Worm (Caenorhabditis elegans): ENCODE data around the gene B0034.7.

The B0034.7 gene

DNA sequence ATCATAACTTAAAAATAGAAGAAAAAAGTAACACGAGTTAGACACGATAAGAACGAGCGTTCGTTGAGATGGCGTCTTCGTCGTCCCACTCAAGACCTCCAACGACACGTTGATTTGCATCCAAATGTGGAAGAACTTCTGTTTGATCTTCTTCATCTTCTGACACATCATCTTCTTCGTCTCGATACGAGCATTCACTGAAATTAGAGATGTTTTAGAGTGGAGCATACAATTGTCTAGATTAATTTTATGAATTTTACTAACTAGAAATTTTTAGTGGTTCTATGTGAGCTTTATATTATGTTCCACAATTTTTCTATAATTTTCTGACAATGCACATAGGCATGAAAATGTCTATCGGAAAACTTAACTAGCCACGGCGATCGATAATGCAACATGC is 15.6 kb upstream of the B0034.7 start:
- TF ChIP-seq unc-62 (GFP tag; optimal IDR thresholded peaks at IDR 0.05): no peak

DNA sequence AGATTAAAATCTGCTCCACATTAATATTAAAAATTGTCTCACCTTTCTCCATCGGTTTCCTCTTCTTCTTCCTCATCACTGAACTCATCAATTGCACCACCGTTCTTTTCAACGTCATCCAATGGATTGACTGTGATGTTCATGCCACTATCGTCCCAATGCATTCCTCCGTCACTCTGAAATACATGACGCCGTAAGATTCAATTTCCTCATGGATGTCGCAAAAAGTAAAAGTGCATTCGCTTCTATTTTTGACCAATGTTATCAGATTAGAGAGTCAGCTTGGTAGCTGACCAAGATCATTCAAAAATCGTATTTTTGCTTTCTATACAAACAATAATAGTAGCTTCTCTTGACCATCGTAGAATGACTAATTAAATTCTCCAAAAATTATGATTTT is 15.0 kb upstream of the B0034.7 start:
- TF ChIP-seq unc-62 (GFP tag; optimal IDR thresholded peaks at IDR 0.05): no peak

DNA sequence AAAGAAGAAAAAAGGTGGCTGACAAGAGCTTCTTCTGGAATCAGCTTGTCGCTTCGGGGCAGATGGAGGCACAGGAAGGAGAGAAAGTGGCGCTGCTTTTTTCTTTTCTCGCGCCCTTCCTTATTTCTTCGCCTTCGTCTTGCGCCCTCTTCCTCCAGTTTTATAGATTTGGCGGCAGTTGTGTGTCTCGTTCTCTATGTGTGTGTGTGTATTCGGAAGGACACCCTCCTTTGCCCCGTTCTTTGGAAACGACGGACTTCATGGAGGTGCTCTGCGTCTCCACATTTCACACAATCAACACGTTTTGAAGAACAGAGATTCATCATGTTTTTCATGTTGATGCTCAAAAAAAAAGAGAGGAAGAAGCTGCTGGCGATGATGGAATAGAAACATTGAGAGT is 12.7 kb upstream of the B0034.7 start:
- TF ChIP-seq unc-62 (GFP tag; optimal IDR thresholded peaks at IDR 0.05): no peak

DNA sequence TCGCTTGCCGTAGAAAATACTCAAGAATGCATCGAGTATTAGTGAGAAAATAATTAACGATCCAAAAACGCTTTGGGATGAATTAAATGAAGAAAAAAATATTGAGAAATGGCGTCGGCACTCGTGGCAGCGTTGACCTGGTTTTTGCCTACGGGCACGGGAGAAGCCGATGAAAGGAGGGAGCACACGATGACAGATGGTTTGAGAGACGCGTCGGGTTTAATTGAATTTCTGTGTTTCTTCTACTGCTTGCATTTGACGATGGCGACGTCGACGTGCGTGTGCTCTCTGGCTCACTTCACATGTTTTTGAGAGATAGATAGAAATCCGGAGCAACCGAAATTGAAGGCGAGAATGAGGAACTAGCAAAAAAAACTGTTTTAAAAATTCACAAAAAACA is 10.8 kb upstream of the B0034.7 start:
- no peak for TF ChIP-seq unc-62 (GFP tag; optimal IDR thresholded peaks at IDR 0.05)

ce11 chrII:5951745-5952144 is 9.7 kb upstream of the B0034.7 start:
- TF ChIP-seq unc-62 (GFP tag; optimal IDR thresholded peaks at IDR 0.05): no peak

- TF ChIP-seq unc-62 (GFP tag; optimal IDR thresholded peaks at IDR 0.05): no peak
These were observed 9.2 kb upstream of the B0034.7 start for ce11 chrII:5952214-5952613.

DNA sequence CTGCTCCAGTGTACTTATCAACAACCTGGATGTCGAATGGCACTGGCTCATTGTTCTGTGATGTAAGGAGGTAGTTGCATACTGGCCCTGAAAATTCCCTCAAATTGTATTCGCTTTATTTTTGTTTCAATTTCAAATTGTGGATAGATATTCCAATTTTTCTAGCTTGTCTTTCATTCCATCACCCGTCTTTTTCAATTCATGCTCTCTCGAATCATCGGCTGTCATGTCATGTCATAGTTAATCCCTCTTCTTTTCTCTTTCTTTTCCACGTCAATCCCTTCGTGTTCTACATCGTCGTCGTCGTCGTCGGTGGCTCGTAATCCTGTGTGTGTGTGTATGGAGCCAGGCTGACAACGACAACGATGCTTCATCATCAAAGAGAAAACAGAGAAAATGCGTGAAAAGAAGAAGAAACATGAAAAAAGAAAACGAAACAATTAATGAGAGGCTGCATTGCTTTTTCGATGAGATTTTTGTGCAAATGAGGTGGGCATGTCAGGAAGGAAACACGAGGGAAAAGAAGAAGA is 5.7 kb upstream of the B0034.7 start:
- TF ChIP-seq unc-62 (GFP tag; optimal IDR thresholded peaks at IDR 0.05): no peak

DNA sequence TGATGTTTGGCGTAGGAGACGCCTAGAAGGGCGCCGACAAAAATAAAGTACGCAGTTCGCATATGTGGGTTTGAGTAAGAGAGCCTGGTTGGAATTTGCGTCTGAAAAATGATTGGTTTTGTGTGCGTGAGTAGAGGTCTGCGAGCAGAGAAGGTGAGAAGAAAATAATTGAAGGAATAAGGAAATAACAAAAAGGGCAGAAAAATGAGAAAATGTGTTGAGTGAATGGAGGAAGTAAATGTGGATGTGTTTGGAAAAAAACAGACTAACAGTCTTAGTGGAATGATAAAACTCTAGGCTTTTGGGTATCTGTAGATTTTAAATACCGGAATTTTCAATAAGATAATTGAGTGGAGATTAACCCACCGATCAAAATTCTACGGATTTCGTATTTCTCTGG is 4.8 kb upstream of the B0034.7 start, which contains the start of gene casy-1:
casy-1 (minus strand) TSS at position 101 of the 400 bp plus-strand sequence.
- no peak for TF ChIP-seq unc-62 (GFP tag; optimal IDR thresholded peaks at IDR 0.05)

- no peak for TF ChIP-seq unc-62 (GFP tag; optimal IDR thresholded peaks at IDR 0.05)
These were observed 3.5 kb upstream of the B0034.7 start for ce11 chrII:5957803-5958367.

DNA sequence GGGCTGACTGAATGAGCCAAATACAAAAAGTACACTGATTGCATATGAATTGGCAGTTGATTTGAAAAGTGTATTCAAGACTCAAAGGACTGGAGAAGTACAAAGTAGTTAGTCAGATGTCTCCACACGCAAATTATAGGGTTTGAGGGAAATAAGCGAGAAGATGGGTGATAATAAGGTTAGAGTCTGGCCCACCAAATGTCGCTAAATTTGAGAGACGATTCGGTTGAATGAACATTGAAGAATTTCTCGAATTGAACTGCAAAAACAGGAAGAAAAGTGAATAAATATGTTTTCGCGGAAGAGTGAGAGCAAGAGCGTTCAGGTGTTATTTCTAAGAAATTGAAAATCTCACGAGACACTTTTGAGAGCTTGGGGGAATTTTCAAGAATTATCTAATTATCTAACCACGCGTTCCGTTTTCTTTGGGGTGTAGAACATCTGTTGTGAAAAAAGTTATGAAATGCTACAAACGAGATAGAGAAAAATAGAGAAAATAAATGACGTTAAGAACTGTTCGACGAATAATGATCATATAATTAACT is 1.8 kb upstream of the B0034.7 start:
- no peak for TF ChIP-seq unc-62 (GFP tag; optimal IDR thresholded peaks at IDR 0.05)

DNA sequence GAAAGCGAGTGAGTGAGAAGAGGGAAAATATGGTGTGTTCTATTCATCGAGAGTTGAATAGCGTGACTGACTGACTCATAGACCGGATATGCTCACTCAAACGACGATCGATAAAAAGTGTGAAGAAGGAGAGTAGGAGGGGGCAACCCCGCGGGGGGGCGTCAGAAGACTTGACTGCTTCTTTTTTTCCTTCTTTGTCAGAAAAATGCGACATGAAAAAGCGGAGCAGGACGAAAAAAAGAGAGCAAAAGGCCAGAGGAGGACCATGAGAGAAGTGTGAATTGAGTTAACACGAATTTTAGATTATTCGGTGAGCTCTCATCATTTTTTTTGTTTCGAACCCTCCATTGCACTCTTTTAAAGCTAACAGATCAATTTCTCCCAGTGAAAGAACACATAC is 926 bp downstream of the B0034.7 start:
- no peak for TF ChIP-seq unc-62 (GFP tag; optimal IDR thresholded peaks at IDR 0.05)

- TF ChIP-seq unc-62 (GFP tag; optimal IDR thresholded peaks at IDR 0.05): no peak
These were observed 3.5 kb downstream of the B0034.7 start for ce11 chrII:5964962-5965361.

DNA sequence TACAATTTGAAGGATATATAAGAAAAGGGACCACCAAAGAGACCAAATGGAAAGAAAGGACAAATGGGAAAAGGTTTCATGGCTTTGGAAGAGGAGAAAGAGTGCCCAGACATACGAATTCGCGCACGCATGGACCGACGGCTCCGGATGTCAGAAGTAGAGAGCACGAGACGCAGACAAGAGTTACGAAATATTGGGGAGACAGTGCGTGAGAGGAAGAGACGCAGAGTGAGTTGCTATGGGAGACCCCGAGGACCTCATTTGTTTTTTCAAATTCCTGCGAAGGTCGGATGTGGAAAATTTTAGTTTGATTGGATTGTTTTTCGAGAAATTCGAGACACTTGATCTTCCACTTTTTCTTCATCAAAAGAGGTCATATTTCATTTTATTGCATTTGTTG is 5.2 kb downstream of the B0034.7 start:
- TF ChIP-seq unc-62 (GFP tag; optimal IDR thresholded peaks at IDR 0.05): no peak

- no peak for TF ChIP-seq unc-62 (GFP tag; optimal IDR thresholded peaks at IDR 0.05)
These were observed 6.6 kb downstream of the B0034.7 start, which contains the start of gene B0034.1 for ce11 chrII:5968037-5968436. Gene B0034.1, plus strand, starts transcription at chrII:5968337.

ce11 chrII:5969303-5969702 is 7.9 kb downstream of the B0034.7 start, which contains the start of gene B0034.4:
Gene B0034.4, minus strand, starts transcription at chrII:5969531.
- no peak for TF ChIP-seq unc-62 (GFP tag; optimal IDR thresholded peaks at IDR 0.05)

- no peak for TF ChIP-seq unc-62 (GFP tag; optimal IDR thresholded peaks at IDR 0.05)
These were observed 13.5 kb downstream of the B0034.7 start, which contains the start of gene B0034.5 for ce11 chrII:5974878-5975277. Gene B0034.5, minus strand, starts transcription at chrII:5974978.

ce11 chrII:5988224-5988623 is 26.8 kb downstream of the B0034.7 start, which contains the start of gene ins-2:
Gene ins-2, plus strand, starts transcription at chrII:5988524.
- TF ChIP-seq unc-62 (GFP tag; optimal IDR thresholded peaks at IDR 0.05): no peak
